Fruit fly (Drosophila melanogaster): ENCODE data around the gene GATAe.

GATAe gene

DNA sequence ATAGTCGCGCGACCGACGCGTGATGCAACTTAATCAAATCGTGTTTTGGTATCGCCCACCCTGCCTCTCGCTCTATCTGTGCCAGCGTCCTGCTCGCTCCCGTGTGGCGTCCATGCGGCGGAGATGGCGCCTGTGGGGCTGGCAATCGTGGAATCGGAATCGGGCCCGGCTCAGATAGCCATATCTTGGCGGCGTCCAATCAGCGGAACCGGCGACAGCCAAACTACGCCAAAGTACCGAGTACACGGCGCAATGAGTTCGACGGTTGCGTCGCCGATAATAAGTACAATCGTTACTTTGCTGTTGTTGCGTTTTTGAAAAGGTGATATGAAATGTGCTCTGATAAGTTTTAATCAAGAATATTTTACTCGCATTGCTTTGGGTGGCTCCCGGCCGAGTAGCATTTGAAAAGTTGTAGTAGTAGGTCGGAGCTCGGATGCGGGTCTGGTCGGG is 23.1 kb upstream of the GATAe start, which contains the start of gene srp (continued):
- TF ChIP-seq Spps (tag; optimal IDR thresholded peaks at IDR 0.05) (no peak), sqz (GFP tag; optimal IDR thresholded peaks at IDR 0.05) (no peak), ac (GFP tag; optimal IDR thresholded peaks at IDR 0.05) (no peak), Hey (tag; optimal IDR thresholded peaks at IDR 0.05) (peak; percentile 9), CG34376 (GFP tag; optimal IDR thresholded peaks at IDR 0.05) (peak; percentile 88), br (optimal IDR thresholded peaks at IDR 0.05) (no peak), Elba2 (GFP tag; optimal IDR thresholded peaks at IDR 0.05) (no peak), cas (GFP tag; IDR thresholded peaks at IDR 0.05) (no peak), Abd-B (GFP tag; optimal IDR thresholded peaks at IDR 0.05) (no peak), shn (GFP tag; optimal IDR thresholded peaks at IDR 0.05) (peak; percentile 57), Bteb2 (GFP tag; optimal IDR thresholded peaks at IDR 0.05) (no peak)

DNA sequence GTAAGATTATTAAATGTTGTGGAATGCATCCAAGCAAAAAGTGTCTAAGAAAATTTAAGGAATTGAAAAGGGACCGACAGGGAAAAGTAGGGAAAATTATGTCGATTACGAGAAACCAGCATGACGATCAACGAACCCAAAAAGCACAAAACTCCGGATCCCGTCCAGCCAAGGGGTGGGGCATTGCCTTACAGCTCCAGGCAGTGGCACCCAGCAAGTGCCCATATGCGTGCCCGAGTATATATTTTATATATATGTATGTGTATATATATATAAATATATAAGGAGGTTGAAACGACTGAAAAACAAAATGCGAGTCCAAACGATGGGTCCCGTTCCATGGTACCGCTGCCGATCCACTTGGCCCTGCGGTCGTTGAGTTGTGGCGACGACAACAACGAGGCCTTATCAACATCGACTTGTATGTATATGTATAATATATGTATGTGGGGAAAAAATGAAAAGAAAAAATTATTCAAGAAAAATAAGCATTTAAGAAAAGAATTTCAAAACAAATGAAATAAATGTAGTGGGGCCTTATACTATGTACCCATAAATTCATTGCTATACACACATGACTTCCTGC is 21.7 kb upstream of the GATAe start:
- TF ChIP-seq CG2889 (GFP tag; IDR thresholded peaks at IDR 0.05) (no peak), CG2199 (GFP tag; IDR thresholded peaks at IDR 0.05) (no peak), CG34376 (GFP tag; optimal IDR thresholded peaks at IDR 0.05) (peak; percentile 47), sug (tag; optimal IDR thresholded peaks at IDR 0.05) (peak; percentile 18), Deaf1 (tag; optimal IDR thresholded peaks at IDR 0.05) (peak; percentile 66), CG10431 (GFP tag; optimal IDR thresholded peaks at IDR 0.05) (no peak), dysf (GFP tag; IDR thresholded peaks at IDR 0.05) (no peak), CG10543 (GFP tag; optimal IDR thresholded peaks at IDR 0.05) (peak; percentile 34), nom (GFP tag; optimal IDR thresholded peaks at IDR 0.05) (peak; percentile 55), bsh (GFP tag; optimal IDR thresholded peaks at IDR 0.05) (peak in 1 of 2 experiments; percentile 6)

DNA sequence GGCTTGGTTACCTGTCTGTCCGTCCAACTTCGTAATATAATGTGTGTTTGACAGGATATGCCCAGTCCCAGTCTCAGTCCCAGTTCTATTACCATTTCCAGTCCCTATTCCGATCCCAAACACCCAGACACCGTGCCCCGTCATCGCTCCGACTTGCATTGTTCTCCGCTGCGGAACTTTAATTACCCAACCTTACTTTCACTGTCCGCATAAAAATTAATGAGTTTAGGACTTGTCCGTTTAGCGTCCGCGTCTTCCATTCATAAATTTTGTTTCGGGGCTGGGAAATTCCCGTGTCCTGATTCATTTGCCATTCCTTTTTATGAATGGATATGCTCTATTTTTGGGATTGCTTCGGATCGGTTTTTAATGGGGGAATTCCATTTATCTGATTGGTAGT is 20.6 kb upstream of the GATAe start:
- no peak for TF ChIP-seq CrebB (tag; optimal IDR thresholded peaks at IDR 0.05)
- no peak for TF ChIP-seq jing (GFP tag; optimal IDR thresholded peaks at IDR 0.05)
- no peak for TF ChIP-seq CG31365 (tag; optimal IDR thresholded peaks at IDR 0.05)
- no peak for TF ChIP-seq HmgD (GFP tag; optimal IDR thresholded peaks at IDR 0.05)
- no peak for TF ChIP-seq HLHmδ (GFP tag; optimal IDR thresholded peaks at IDR 0.05)
- no peak for TF ChIP-seq dati (GFP tag; IDR thresholded peaks at IDR 0.05)
- TF ChIP-seq C15 (GFP tag; IDR thresholded peaks at IDR 0.05) = no peak
- TF ChIP-seq Drgx (GFP tag; IDR thresholded peaks at IDR 0.05) = no peak
- TF ChIP-seq CG1603 (tag; optimal IDR thresholded peaks at IDR 0.05) = no peak
- no peak for TF ChIP-seq toy (GFP tag; IDR thresholded peaks at IDR 0.05)
- no peak for TF ChIP-seq usp (GFP tag; optimal IDR thresholded peaks at IDR 0.05)
- TF ChIP-seq D (optimal IDR thresholded peaks at IDR 0.05) = peak; percentile 65
- no peak for TF ChIP-seq D (GFP tag; optimal IDR thresholded peaks at IDR 0.05)
- TF ChIP-seq zen (tag; optimal IDR thresholded peaks at IDR 0.05) = peak; percentile 90
- TF ChIP-seq CG18764 (GFP tag; optimal IDR thresholded peaks at IDR 0.05) = no peak
- no peak for TF ChIP-seq CG11695 (GFP tag; IDR thresholded peaks at IDR 0.05)
- TF ChIP-seq tll (GFP tag; optimal IDR thresholded peaks at IDR 0.05) = peak in 1 of 2 experiments; percentile 90
- peak; percentile 80 for TF ChIP-seq cad (GFP tag; optimal IDR thresholded peaks at IDR 0.05)
- TF ChIP-seq CG10654 (GFP tag; optimal IDR thresholded peaks at IDR 0.05) = no peak
- TF ChIP-seq odd (GFP tag; optimal IDR thresholded peaks at IDR 0.05) = no peak
- TF ChIP-seq dysf (GFP tag; IDR thresholded peaks at IDR 0.05) = no peak
- TF ChIP-seq CG15696 (tag; optimal IDR thresholded peaks at IDR 0.05) = no peak

Data from whole organism, embryonic.